Fruit fly (Drosophila melanogaster) Kc167 (cell line): ENCODE results near the gene CG15431.

Source experiments
- Myc ChIP-seq: fragments of >200 bp; optimal IDR thresholded peaks from 2 replicates; lab custom pipeline; 2017; ENCODE audit warnings: missing external identifiers
- Sin3A ChIP-seq: fragments of >200 bp; optimal IDR thresholded peaks from 2 replicates; lab custom pipeline; 2018; ENCODE audit warnings: missing external identifiers
- h ChIP-seq: fragments of >200 bp; optimal IDR thresholded peaks from 3 replicates; lab custom pipeline; 2018; ENCODE audit warnings: missing external identifiers
- insv ChIP-seq: fragments of >200 bp; optimal IDR thresholded peaks from 3 replicates; lab custom pipeline; 2018; ENCODE audit warnings: missing external identifiers
- psq ChIP-seq: fragments of >200 bp; optimal IDR thresholded peaks from 2 replicates; lab custom pipeline; 2017; ENCODE audit warnings: missing external identifiers
- ttk ChIP-seq: sonication (Bioruptor generic); optimal IDR thresholded peaks from 2 replicates; lab custom pipeline; 2017; ENCODE audit warnings: missing external identifiers

CG15431 gene

dm6 chr2L:4440881-4441737 lies at the start of gene CG15431:
TSS of gene CG15431 (minus strand) at chr2L:4441282.
- TF ChIP-seq ttk (lab: Kevin White, UChicago), result no peak
- no peak for TF ChIP-seq insv
- no peak for TF ChIP-seq psq (lab: Kevin White, UChicago)
- no peak for TF ChIP-seq Sin3A (lab: Kevin White, UChicago)
- TF ChIP-seq h (lab: Kevin White, UChicago), result no peak
- no peak for TF ChIP-seq Myc (lab: Kevin White, UChicago)

- TF ChIP-seq h (lab: Kevin White, UChicago) (no peak), psq (lab: Kevin White, UChicago) (no peak), Myc (lab: Kevin White, UChicago) (no peak), insv (no peak), ttk (lab: Kevin White, UChicago) (no peak)
Observed at dm6 chr2L:4477978-4478377, 36.9 kb upstream of the CG15431 start.

dm6 chr2L:4476672-4477273 lies 35.7 kb upstream of the CG15431 start, which contains the start of gene ine:
TSS of gene ine (minus strand) at chr2L:4477022.
- no peak for TF ChIP-seq psq (lab: Kevin White, UChicago)
- no peak for TF ChIP-seq ttk (lab: Kevin White, UChicago)
- TF ChIP-seq Myc (lab: Kevin White, UChicago), result no peak
- no peak for TF ChIP-seq Sin3A (lab: Kevin White, UChicago)
- TF ChIP-seq h (lab: Kevin White, UChicago), result no peak
- no peak for TF ChIP-seq insv

- no peak for TF ChIP-seq Sin3A (lab: Kevin White, UChicago)
- TF ChIP-seq Myc (lab: Kevin White, UChicago), result no peak
- TF ChIP-seq psq (lab: Kevin White, UChicago), result no peak
- TF ChIP-seq insv, result no peak
- TF ChIP-seq h (lab: Kevin White, UChicago), result no peak
- no peak for TF ChIP-seq ttk (lab: Kevin White, UChicago)
Observed at dm6 chr2L:4475422-4475821, 34.3 kb upstream of the CG15431 start.

dm6 chr2L:4464946-4465345 lies 23.9 kb upstream of the CG15431 start, which contains the start of gene FIG4:
TSS of gene FIG4 (plus strand) at chr2L:4465174.
- TF ChIP-seq psq (lab: Kevin White, UChicago) (no peak), ttk (lab: Kevin White, UChicago) (no peak), h (lab: Kevin White, UChicago) (no peak), Myc (lab: Kevin White, UChicago) (no peak), insv (no peak), Sin3A (lab: Kevin White, UChicago) (no peak)

dm6 chr2L:4463323-4463722 lies 22.2 kb upstream of the CG15431 start, which contains the start of the genes CG15443 and Paris:
TSS of gene CG15443 (minus strand) at chr2L:4463447.
TSS of gene Paris (plus strand) at chr2L:4463611.
- TF ChIP-seq Myc (lab: Kevin White, UChicago) (no peak), Sin3A (lab: Kevin White, UChicago) (no peak), insv (no peak), ttk (lab: Kevin White, UChicago) (no peak), h (lab: Kevin White, UChicago) (no peak), psq (lab: Kevin White, UChicago) (no peak)

dm6 chr2L:4459543-4459942 lies 18.5 kb upstream of the CG15431 start, which contains the start of the genes mRpL27 and CG15435:
TSS of gene mRpL27 (minus strand) at chr2L:4459638.
TSS of gene CG15435 (plus strand) at chr2L:4459729.
- no peak for TF ChIP-seq insv

dm6 chr2L:4458119-4459056 lies 17.3 kb upstream of the CG15431 start, which contains the start of gene RpL27A:
TSS of gene RpL27A (minus strand) at chr2L:4458364.
- TF ChIP-seq Myc (lab: Kevin White, UChicago) (no peak), h (lab: Kevin White, UChicago) (no peak)

dm6 chr2L:4456539-4456994 lies 15.5 kb upstream of the CG15431 start, which contains the start of gene Gs1l:
TSS of gene Gs1l (minus strand) at chr2L:4456807.
- TF ChIP-seq Myc (lab: Kevin White, UChicago), result no peak
- no peak for TF ChIP-seq insv
- TF ChIP-seq h (lab: Kevin White, UChicago), result no peak
- TF ChIP-seq Sin3A (lab: Kevin White, UChicago), result no peak
- TF ChIP-seq psq (lab: Kevin White, UChicago), result no peak
- TF ChIP-seq ttk (lab: Kevin White, UChicago), result no peak

dm6 chr2L:4454009-4454689 lies 13.1 kb upstream of the CG15431 start, which contains the start of the genes Secp43 and ND-B8:
TSS of gene Secp43 (minus strand) at chr2L:4454453.
TSS of gene ND-B8 (plus strand) at chr2L:4454626.
- TF ChIP-seq ttk (lab: Kevin White, UChicago) (no peak), h (lab: Kevin White, UChicago) (no peak), psq (lab: Kevin White, UChicago) (no peak), Sin3A (lab: Kevin White, UChicago) (no peak), insv (no peak), Myc (lab: Kevin White, UChicago) (no peak)
